Fruit fly (Drosophila melanogaster) Kc167 (cell line): ENCODE data around the gene BicD.

Source experiments
- Sin3A ChIP-seq: fragments of >200 bp; optimal IDR thresholded peaks from 2 replicates; lab custom pipeline; 2018; ENCODE audit warnings: missing external identifiers
- psq ChIP-seq: fragments of >200 bp; optimal IDR thresholded peaks from 2 replicates; lab custom pipeline; 2017; ENCODE audit warnings: missing external identifiers
- ttk ChIP-seq: sonication (Bioruptor generic); optimal IDR thresholded peaks from 2 replicates; lab custom pipeline; 2017; ENCODE audit warnings: missing external identifiers

dm6 chr2L:17429788-17430587, 43.0 kb downstream of the BicD start:
- no peak for TF ChIP-seq psq (lab: Kevin White, UChicago)
- no peak for TF ChIP-seq Sin3A (lab: Kevin White, UChicago)
- TF ChIP-seq ttk (lab: Kevin White, UChicago) = no peak
